Worm (Caenorhabditis elegans) whole organism, L2 larva: ENCODE results near the gene ctsa-3.2.

Experiments used
- C34F6.9 ChIP-seq: fragments of 150-350 bp; optimal IDR thresholded peaks from 2 replicates; lab custom pipeline; 2014; ENCODE audit warnings: missing biosample characterization, missing genetic modification characterization
- F13H6.1 ChIP-seq: sonication (generic microtip); optimal IDR thresholded peaks from 2 replicates; lab custom pipeline; 2016; ENCODE audit warnings: missing genetic modification characterization, missing compliant biosample characterization
- alr-1 ChIP-seq: fragments of 150-350 bp; optimal IDR thresholded peaks from 2 replicates; lab custom pipeline; 2014; ENCODE audit warnings: missing biosample characterization, missing genetic modification characterization
- ama-1 ChIP-seq: fragments of 150-350 bp; optimal IDR thresholded peaks from 2 replicates; lab custom pipeline; 2018; ENCODE audit warnings: inconsistent platforms
- blmp-1 ChIP-seq: sonication (generic microtip); optimal IDR thresholded peaks from 2 replicates; lab custom pipeline; 2017; ENCODE audit warnings: missing genetic modification characterization, mild to moderate bottlenecking, missing compliant biosample characterization, antibody characterized with exemption, moderate library complexity; ENCODE audit not compliant: insufficient read depth
- ceh-16 ChIP-seq: fragments of 150-350 bp; optimal IDR thresholded peaks from 2 replicates; lab custom pipeline; 2014; ENCODE audit warnings: missing biosample characterization, missing genetic modification characterization
- crh-2 ChIP-seq: sonication (generic microtip); optimal IDR thresholded peaks from 2 replicates; lab custom pipeline; 2017; ENCODE audit warnings: missing biosample characterization, missing genetic modification characterization
- egl-27 ChIP-seq: sonication (generic microtip); optimal IDR thresholded peaks from 3 replicates; lab custom pipeline; 2017; ENCODE audit warnings: missing biosample characterization, missing genetic modification reagents, missing genetic modification characterization
- elt-1 ChIP-seq: fragments of 150-350 bp; optimal IDR thresholded peaks from 2 replicates; lab custom pipeline; 2014; ENCODE audit warnings: missing biosample characterization, missing genetic modification characterization
- fos-1 ChIP-seq: fragments of 150-350 bp; optimal IDR thresholded peaks from 2 replicates; lab custom pipeline; 2014; ENCODE audit warnings: missing biosample characterization, missing genetic modification characterization
- lin-11 ChIP-seq: fragments of 150-350 bp; sonication (generic microtip); optimal IDR thresholded peaks from 2 replicates; lab custom pipeline; 2014; ENCODE audit warnings: missing biosample characterization, missing genetic modification characterization, inconsistent platforms, mixed read lengths
- lin-13 ChIP-seq: fragments of 150-350 bp; optimal IDR thresholded peaks from 2 replicates; lab custom pipeline; 2014; ENCODE audit warnings: missing biosample characterization, missing genetic modification reagents, missing genetic modification characterization
- lin-39 ChIP-seq: fragments of 150-350 bp; optimal IDR thresholded peaks from 2 replicates; lab custom pipeline; 2014; ENCODE audit warnings: missing biosample characterization, missing genetic modification reagents, missing genetic modification characterization
- lsy-2 ChIP-seq, 2 experiments: fragments of 150-350 bp in 1 of 2; sonication (generic microtip) in 1 of 2; optimal IDR thresholded peaks; 2 replicates each; lab custom pipeline; 2014 to 2017; ENCODE audit warnings: missing biosample characterization in 2 of 2, missing genetic modification characterization in 2 of 2
- mab-5 ChIP-seq: fragments of 150-350 bp; optimal IDR thresholded peaks from 2 replicates; lab custom pipeline; 2014; ENCODE audit warnings: missing biosample characterization, missing genetic modification characterization
- mbf-1 ChIP-seq: sonication (generic microtip); optimal IDR thresholded peaks from 2 replicates; lab custom pipeline; 2017; ENCODE audit warnings: missing biosample characterization, missing genetic modification characterization
- mdl-1 ChIP-seq, 2 experiments: fragments of 150-350 bp in 1 of 2; sonication (generic microtip) in 1 of 2; optimal IDR thresholded peaks; 2 replicates each; lab custom pipeline; 2017; ENCODE audit warnings: missing biosample characterization in 2 of 2, missing genetic modification characterization in 2 of 2
- nhr-11 ChIP-seq: fragments of 150-350 bp; optimal IDR thresholded peaks from 2 replicates; lab custom pipeline; 2014; ENCODE audit warnings: missing biosample characterization, missing genetic modification characterization
- nhr-12 ChIP-seq: fragments of 150-350 bp; optimal IDR thresholded peaks from 2 replicates; lab custom pipeline; 2014; ENCODE audit warnings: missing biosample characterization, missing genetic modification characterization
- nhr-129 ChIP-seq: fragments of 150-350 bp; optimal IDR thresholded peaks from 2 replicates; lab custom pipeline; 2014; ENCODE audit warnings: missing biosample characterization, missing genetic modification characterization
- nhr-21 ChIP-seq: fragments of 150-350 bp; optimal IDR thresholded peaks from 2 replicates; lab custom pipeline; 2014; ENCODE audit warnings: missing biosample characterization, missing genetic modification characterization
- nhr-237 ChIP-seq: fragments of 150-350 bp; optimal IDR thresholded peaks from 2 replicates; lab custom pipeline; 2014; ENCODE audit warnings: missing biosample characterization, missing genetic modification characterization
- nhr-25 ChIP-seq: fragments of 150-350 bp; sonication (generic microtip); optimal IDR thresholded peaks from 3 replicates; lab custom pipeline; 2014; ENCODE audit warnings: missing biosample characterization, missing genetic modification characterization
- nhr-6 ChIP-seq: fragments of 150-350 bp; optimal IDR thresholded peaks from 2 replicates; lab custom pipeline; 2014; ENCODE audit warnings: missing biosample characterization, missing genetic modification characterization
- peb-1 ChIP-seq: fragments of 150-350 bp; optimal IDR thresholded peaks from 2 replicates; lab custom pipeline; 2014; ENCODE audit warnings: missing biosample characterization, missing genetic modification characterization
- sem-4 ChIP-seq: fragments of 150-350 bp; optimal IDR thresholded peaks from 2 replicates; lab custom pipeline; 2014; ENCODE audit warnings: missing biosample characterization, missing genetic modification reagents, missing genetic modification characterization
- sma-3 ChIP-seq: sonication (generic microtip); optimal IDR thresholded peaks from 2 replicates; lab custom pipeline; 2016; ENCODE audit warnings: missing genetic modification reagents, missing genetic modification characterization, missing compliant biosample characterization
- sma-9 ChIP-seq, 2 experiments: fragments of 150-350 bp in 1 of 2; sonication (generic microtip) in 1 of 2; optimal IDR thresholded peaks; 2 replicates each; lab custom pipeline; 2014 to 2016; ENCODE audit warnings: missing genetic modification characterization in 2 of 2, mild to moderate bottlenecking in 1 of 2, missing biosample characterization in 1 of 2, missing compliant biosample characterization in 1 of 2, missing genetic modification reagents in 1 of 2, moderate library complexity in 1 of 2
- snpc-4 ChIP-seq: fragments of 150-350 bp; optimal IDR thresholded peaks from 2 replicates; lab custom pipeline; 2014; ENCODE audit warnings: missing biosample characterization, missing genetic modification characterization
- unc-39 ChIP-seq: fragments of 150-350 bp; optimal IDR thresholded peaks from 2 replicates; lab custom pipeline; 2014; ENCODE audit warnings: missing biosample characterization, missing genetic modification characterization
- unc-55 ChIP-seq: fragments of 150-350 bp; sonication (generic microtip); optimal IDR thresholded peaks from 3 replicates; lab custom pipeline; 2014; ENCODE audit warnings: missing biosample characterization, missing genetic modification reagents, missing genetic modification characterization
- unc-62 ChIP-seq: fragments of 150-350 bp; optimal IDR thresholded peaks from 2 replicates; lab custom pipeline; 2014; ENCODE audit warnings: missing biosample characterization, missing genetic modification reagents, missing genetic modification characterization
- zag-1 ChIP-seq: fragments of 150-350 bp; optimal IDR thresholded peaks from 2 replicates; lab custom pipeline; 2014; ENCODE audit warnings: missing biosample characterization, missing genetic modification characterization
- ztf-1 ChIP-seq: fragments of 200-800 bp; sonication (Bioruptor generic); conservative IDR thresholded peaks from 2 replicates; pipeline ENCODE4 v1.3.6; 2022; ENCODE audit warnings: missing genetic modification characterization, missing compliant biosample characterization

Gene ctsa-3.2

DNA sequence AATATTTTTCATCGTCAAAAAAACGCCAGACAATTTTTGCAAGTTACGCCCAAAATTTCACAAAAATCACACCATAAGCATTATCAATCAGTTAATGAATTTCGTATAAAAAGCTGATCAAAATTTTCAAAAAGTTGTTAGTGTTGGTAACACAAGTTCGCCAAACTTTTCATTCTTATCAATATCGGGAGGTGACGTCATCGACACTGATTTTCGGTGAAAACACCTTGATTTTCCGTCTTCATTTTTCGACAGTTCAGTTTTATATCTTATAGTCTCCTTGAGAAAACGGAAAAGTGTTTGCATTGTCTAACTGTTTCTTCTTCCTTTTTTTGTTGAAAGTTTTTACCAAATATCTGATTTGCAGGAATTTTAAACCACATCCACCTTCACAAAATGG, 5.8 kb downstream of the ctsa-3.2 start, which contains the start of gene C08H9.15:
Gene C08H9.15, plus strand, starts transcription at position 368 of the 400 bp plus-strand sequence.
- TF ChIP-seq sem-4 (no peak), nhr-25 (tag; lab: Kevin White, UChicago) (peak; percentile 31), sma-3 (GFP tag; lab: Kevin White, UChicago) (peak; percentile 64)

DNA sequence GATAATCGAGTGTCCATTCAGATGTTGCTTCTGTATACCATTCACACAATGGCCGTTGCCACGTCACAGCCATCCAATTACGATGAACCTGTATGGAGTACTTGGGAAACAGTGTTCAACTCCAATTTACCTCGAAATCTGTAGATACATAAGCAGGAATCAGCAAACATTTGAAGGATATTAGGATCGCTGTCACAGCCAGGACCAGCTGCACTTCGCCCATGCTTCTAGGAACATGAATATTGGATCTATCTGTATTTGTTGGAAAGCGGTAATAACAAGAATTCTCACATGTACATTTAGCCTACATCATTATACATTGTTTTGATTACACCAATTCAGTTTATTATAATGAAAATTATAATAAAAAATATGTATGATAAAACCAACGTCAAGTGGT, 11.2 kb downstream of the ctsa-3.2 start, which contains the start of gene algn-8:
Gene algn-8, minus strand, starts transcription at position 227 of the 400 bp plus-strand sequence.
- TF ChIP-seq nhr-11 (tag; lab: Kevin White, UChicago): no peak
- TF ChIP-seq blmp-1 (tag; lab: Kevin White, UChicago): no peak
- no peak for TF ChIP-seq crh-2 (tag; lab: Kevin White, UChicago)
- TF ChIP-seq lsy-2 (tag; optimal IDR thresholded peaks at IDR 0.05; lab: Kevin White, UChicago): no peak
- TF ChIP-seq nhr-129 (tag; lab: Kevin White, UChicago): no peak
- no peak for TF ChIP-seq snpc-4 (tag; lab: Kevin White, UChicago)
- TF ChIP-seq sma-3 (GFP tag; lab: Kevin White, UChicago): no peak
- TF ChIP-seq sma-9 (GFP tag; optimal IDR thresholded peaks at IDR 0.05; lab: Kevin White, UChicago): no peak
- no peak for TF ChIP-seq sma-9 (tag; optimal IDR thresholded peaks at IDR 0.05; lab: Kevin White, UChicago)
- no peak for TF ChIP-seq nhr-12 (tag; lab: Kevin White, UChicago)
- TF ChIP-seq unc-39 (tag; lab: Kevin White, UChicago): no peak
- no peak for TF ChIP-seq mab-5 (tag; lab: Kevin White, UChicago)
- no peak for TF ChIP-seq unc-62 (GFP tag; lab: Kevin White, UChicago)
- TF ChIP-seq mdl-1 (tag; optimal IDR thresholded peaks at IDR 0.05; lab: Kevin White, UChicago): no peak
- no peak for TF ChIP-seq nhr-25 (tag; lab: Kevin White, UChicago)

DNA sequence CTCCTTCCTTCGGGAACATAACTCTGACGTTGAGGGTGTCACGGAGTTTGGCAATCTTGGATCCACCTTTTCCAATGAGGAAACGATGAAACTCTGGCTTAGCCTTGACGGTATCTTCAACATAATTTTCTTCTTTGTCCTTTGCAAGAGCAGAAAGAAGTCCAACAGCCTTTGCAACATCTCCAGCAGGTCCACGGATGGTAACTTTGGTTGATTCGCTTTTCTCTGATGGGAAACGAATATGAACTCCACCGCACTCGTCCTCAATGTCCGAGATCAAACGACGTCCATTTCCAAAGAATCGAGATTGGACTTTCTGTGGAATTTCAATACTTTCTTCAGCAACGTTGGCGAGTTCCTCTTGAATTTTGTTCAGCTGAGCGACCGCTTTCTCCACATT, 13.6 kb downstream of the ctsa-3.2 start:
- TF ChIP-seq sma-9 (GFP tag; optimal IDR thresholded peaks at IDR 0.05; lab: Kevin White, UChicago) (no peak), sma-9 (tag; optimal IDR thresholded peaks at IDR 0.05; lab: Kevin White, UChicago) (no peak), F13H6.1 (tag; lab: Kevin White, UChicago) (no peak), alr-1 (tag; lab: Kevin White, UChicago) (no peak), C34F6.9 (tag; lab: Kevin White, UChicago) (no peak), nhr-21 (tag; lab: Kevin White, UChicago) (no peak), ztf-1 (GFP tag; lab: Robert Waterston, UW) (no peak), zag-1 (tag; lab: Kevin White, UChicago) (no peak), ama-1 (no peak), nhr-129 (tag; lab: Kevin White, UChicago) (no peak), unc-62 (GFP tag; lab: Kevin White, UChicago) (no peak), nhr-237 (tag; lab: Kevin White, UChicago) (no peak), lin-39 (tag; lab: Kevin White, UChicago) (no peak), nhr-6 (tag; lab: Kevin White, UChicago) (no peak), mbf-1 (tag; lab: Kevin White, UChicago) (no peak), unc-55 (no peak), elt-1 (tag; lab: Kevin White, UChicago) (no peak), lin-11 (tag; lab: Kevin White, UChicago) (no peak), sma-3 (GFP tag; lab: Kevin White, UChicago) (no peak), lin-13 (no peak), nhr-12 (tag; lab: Kevin White, UChicago) (no peak)

DNA sequence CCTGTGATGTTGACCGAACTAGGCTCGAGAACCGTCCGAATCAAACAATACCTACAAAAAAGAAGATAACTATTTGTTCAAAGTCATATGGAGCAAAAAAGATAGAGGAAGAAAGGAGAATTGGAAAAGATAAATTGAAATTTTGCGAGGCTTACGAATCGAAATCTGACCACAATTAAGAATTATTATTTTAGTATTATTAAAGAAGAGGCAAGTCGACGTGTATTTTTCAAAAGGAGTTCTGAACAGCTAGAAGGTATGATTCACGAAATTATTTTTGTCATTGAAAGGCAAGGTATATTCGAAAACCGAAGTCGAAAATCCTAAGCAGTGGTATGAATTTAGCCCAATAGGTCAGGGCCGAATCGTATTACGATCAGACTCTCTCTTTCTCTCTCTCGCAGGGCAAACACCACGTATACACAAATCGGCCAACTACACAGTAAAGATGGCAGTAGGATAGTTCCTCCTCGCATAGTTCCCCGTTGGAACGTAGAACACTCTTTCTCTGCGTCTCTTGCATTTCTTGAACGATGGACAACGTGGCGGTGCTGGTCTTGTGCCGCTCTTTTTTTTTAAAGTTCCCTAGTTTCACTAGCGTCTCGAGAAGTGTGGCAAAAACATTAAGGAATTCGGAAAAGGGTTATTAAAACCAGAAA, 16.2 kb downstream of the ctsa-3.2 start, which contains the start of gene vgln-1:
Gene vgln-1, minus strand, starts transcription at position 51 of the 659 bp plus-strand sequence.
- TF ChIP-seq crh-2 (tag; lab: Kevin White, UChicago) (peak; percentile 41), nhr-129 (tag; lab: Kevin White, UChicago) (peak; percentile 49), elt-1 (tag; lab: Kevin White, UChicago) (no peak), lsy-2 (tag; optimal IDR thresholded peaks at IDR 0.05; lab: Kevin White, UChicago) (peak in 1 of 2 experiments; percentile 26), nhr-25 (tag; lab: Kevin White, UChicago) (peak; percentile 39)

DNA sequence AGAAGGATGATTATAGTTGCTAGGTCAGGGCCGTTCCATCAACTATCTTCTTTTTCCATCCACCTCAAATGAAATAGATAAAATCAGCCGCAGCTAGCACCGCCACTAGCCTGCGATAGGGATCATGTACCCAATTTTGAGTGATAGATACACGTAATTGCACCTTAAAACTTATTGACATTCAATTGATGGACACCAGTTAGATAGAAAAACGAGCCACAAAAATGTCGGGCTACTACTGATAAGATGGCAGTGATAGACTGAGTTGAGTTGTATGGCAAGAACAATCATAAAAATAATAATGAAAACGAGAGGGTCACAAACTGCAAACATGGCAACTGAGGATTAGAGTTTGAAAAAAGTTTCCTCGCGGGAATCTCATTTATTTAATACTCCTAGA, 16.8 kb downstream of the ctsa-3.2 start:
- no peak for TF ChIP-seq nhr-12 (tag; lab: Kevin White, UChicago)
- peak; percentile 18 for TF ChIP-seq egl-27
- TF ChIP-seq snpc-4 (tag; lab: Kevin White, UChicago): no peak
- TF ChIP-seq elt-1 (tag; lab: Kevin White, UChicago): peak; percentile 83
- no peak for TF ChIP-seq peb-1 (tag; lab: Kevin White, UChicago)
- TF ChIP-seq fos-1 (tag; lab: Kevin White, UChicago): peak; percentile 70
- peak; percentile 79 for TF ChIP-seq sma-9 (GFP tag; optimal IDR thresholded peaks at IDR 0.05; lab: Kevin White, UChicago)
- TF ChIP-seq sma-9 (tag; optimal IDR thresholded peaks at IDR 0.05; lab: Kevin White, UChicago): no peak
- TF ChIP-seq ceh-16: peak; percentile 83
